Worm (Caenorhabditis elegans) whole organism, young adult: Measurements from ENCODE around the gene nhr-137.

ENCODE experiments used
- D2030.7 ChIP-seq: fragments of 200-800 bp; sonication (Bioruptor generic); IDR thresholded peaks from 2 replicates; pipeline ENCODE4 v1.3.6; 2022; ENCODE audit warnings: missing genetic modification reagents, missing genetic modification characterization, missing compliant biosample characterization
- F49E8.2 ChIP-seq: sonication (generic microtip); optimal IDR thresholded peaks from 3 replicates; lab custom pipeline; 2017; ENCODE audit warnings: missing genetic modification characterization, mild to moderate bottlenecking, missing compliant biosample characterization, antibody characterized with exemption, moderate library complexity; ENCODE audit not compliant: insufficient read depth
- Y53G8AR.9 ChIP-seq: fragments of 200-800 bp; sonication (Bioruptor generic); conservative IDR thresholded peaks from 2 replicates; pipeline ENCODE4 v1.3.6; 2022; ENCODE audit warnings: missing genetic modification reagents, missing genetic modification characterization, missing compliant biosample characterization
- Y79H2A.3 ChIP-seq: fragments of 200-800 bp; sonication (Bioruptor generic); conservative IDR thresholded peaks from 2 replicates; pipeline ENCODE4 v1.3.6; 2022; ENCODE audit warnings: missing genetic modification reagents, missing genetic modification characterization, missing compliant biosample characterization
- ama-1 ChIP-seq, 3 experiments: fragments of 150-350 bp in 1 of 3; sonication (generic microtip) in 2 of 3; optimal IDR thresholded peaks; 2 replicates each; lab custom pipeline; 2014 to 2018; ENCODE audit warnings: missing biosample characterization in 2 of 3, missing genetic modification characterization in 2 of 3, missing genetic modification reagents in 2 of 3
- aptf-3 ChIP-seq: fragments of 200-800 bp; sonication (Bioruptor generic); IDR thresholded peaks from 2 replicates; pipeline ENCODE4 v1.3.6; 2022; ENCODE audit warnings: missing genetic modification characterization, missing compliant biosample characterization
- ets-4 ChIP-seq: fragments of 200-800 bp; sonication (Bioruptor generic); optimal IDR thresholded peaks from 2 replicates; lab custom pipeline; 2018; ENCODE audit warnings: mild to moderate bottlenecking, missing genetic modification characterization, missing compliant biosample characterization
- nhr-179 ChIP-seq: sonication (generic microtip); optimal IDR thresholded peaks from 2 replicates; lab custom pipeline; 2016; ENCODE audit warnings: mild to moderate bottlenecking, missing genetic modification characterization, missing compliant biosample characterization
- pha-4 ChIP-seq: fragments of 150-350 bp; sonication (generic microtip); optimal IDR thresholded peaks from 2 replicates; lab custom pipeline; 2014; ENCODE audit warnings: missing biosample characterization, missing genetic modification reagents, missing genetic modification characterization
- snpc-4 ChIP-seq, 5 experiments: fragments of 150-350 bp in 1 of 5; sonication (generic microtip) in 4 of 5; optimal IDR thresholded peaks; 2 replicates each; lab custom pipeline; 2014 to 2018; ENCODE audit warnings: missing genetic modification characterization in 5 of 5, missing biosample characterization in 3 of 5, antibody characterized with exemption in 2 of 5, mild to moderate bottlenecking in 2 of 5, missing compliant biosample characterization in 2 of 5, missing genotype in 2 of 5, moderate library complexity in 2 of 5, missing genetic modification reagents in 1 of 5
- tlf-1 ChIP-seq: fragments of 200-800 bp; sonication (Bioruptor generic); optimal IDR thresholded peaks from 2 replicates; lab custom pipeline; 2018; ENCODE audit warnings: mild to moderate bottlenecking, missing genetic modification characterization, missing compliant biosample characterization
- unc-62 ChIP-seq: fragments of 150-350 bp; optimal IDR thresholded peaks from 2 replicates; lab custom pipeline; 2014; ENCODE audit warnings: missing biosample characterization, missing genetic modification reagents, missing genetic modification characterization

- TF ChIP-seq unc-62 (GFP tag; lab: Kevin White, UChicago) (no peak), ets-4 (GFP tag; lab: Kevin White, UChicago) (no peak), snpc-4 (GFP tag; optimal IDR thresholded peaks at IDR 0.05; lab: Kevin White, UChicago) (no peak), snpc-4 (tag; optimal IDR thresholded peaks at IDR 0.05; lab: Kevin White, UChicago) (no peak), D2030.7 (GFP tag; lab: Robert Waterston, UW) (no peak), Y53G8AR.9 (GFP tag; lab: Robert Waterston, UW) (no peak), nhr-179 (no peak), F49E8.2 (tag; lab: Kevin White, UChicago) (no peak), tlf-1 (no peak), aptf-3 (GFP tag; lab: Robert Waterston, UW) (no peak), Y79H2A.3 (GFP tag; lab: Robert Waterston, UW) (no peak), pha-4 (tag; lab: Kevin White, UChicago) (no peak), ama-1 (optimal IDR thresholded peaks at IDR 0.05; lab: Kevin White, UChicago) (no peak), ama-1 (GFP tag; optimal IDR thresholded peaks at IDR 0.05; lab: Kevin White, UChicago) (no peak)
These were observed 12.0 kb downstream of the nhr-137 start for ce11 chrX:6656770-6657169.
